Worm (Caenorhabditis elegans): ENCODE results near the gene C05C10.5.

The C05C10.5 gene

DNA sequence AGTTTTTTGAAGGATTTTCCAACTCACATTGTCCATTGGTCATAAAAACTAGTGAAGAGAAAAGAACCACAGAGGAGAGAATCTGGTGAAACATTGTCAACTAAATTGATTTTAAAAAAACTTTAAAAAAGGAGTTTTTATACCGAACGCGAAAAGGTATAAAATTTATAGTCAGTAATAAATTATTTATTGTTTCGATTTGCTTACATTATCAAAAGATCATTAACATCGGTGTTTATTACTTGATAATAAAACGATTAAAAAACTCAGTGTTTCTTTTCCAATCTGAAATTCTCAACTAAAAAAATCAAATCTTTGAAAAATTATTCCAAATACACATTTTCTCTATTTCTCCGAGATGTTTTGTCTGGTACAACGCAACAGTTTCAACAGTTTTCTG, 22.7 kb upstream of the C05C10.5 start, which contains the start of gene F26C11.4:
F26C11.4 (minus strand) TSS at position 101 of the 400 bp plus-strand sequence.
- TF ChIP-seq ceh-34 (tag; optimal IDR thresholded peaks at IDR 0.05), result no peak
- TF ChIP-seq ets-4 (tag; optimal IDR thresholded peaks at IDR 0.05), result no peak
- no peak for TF ChIP-seq hlh-8 (tag; optimal IDR thresholded peaks at IDR 0.05)
- no peak for TF ChIP-seq dve-1 (tag; optimal IDR thresholded peaks at IDR 0.05)
- TF ChIP-seq ztf-16 (tag; optimal IDR thresholded peaks at IDR 0.05), result no peak
- TF ChIP-seq sox-4 (tag; optimal IDR thresholded peaks at IDR 0.05), result no peak
- no peak for TF ChIP-seq unc-55 (GFP tag; optimal IDR thresholded peaks at IDR 0.05)
- no peak for TF ChIP-seq sdc-2 (tag; optimal IDR thresholded peaks at IDR 0.05)
- TF ChIP-seq lin-11 (tag; optimal IDR thresholded peaks at IDR 0.05), result no peak
- TF ChIP-seq ttx-3 (tag; optimal IDR thresholded peaks at IDR 0.05), result no peak

- no peak for TF ChIP-seq zip-5 (tag; optimal IDR thresholded peaks at IDR 0.05)
- TF ChIP-seq ceh-31 (tag; optimal IDR thresholded peaks at IDR 0.05), result no peak
- TF ChIP-seq ceh-9 (tag; optimal IDR thresholded peaks at IDR 0.05), result no peak
- no peak for TF ChIP-seq mec-3 (tag; optimal IDR thresholded peaks at IDR 0.05; ENCODE audit: borderline replicate concordance)
- no peak for TF ChIP-seq pha-4 (tag; optimal IDR thresholded peaks at IDR 0.05)
These were observed 20.9 kb upstream of the C05C10.5 start, which contains the start of gene C05C10.8 for ce11 chrII:9917904-9918303. Gene C05C10.8 (minus strand): TSS chrII:9918004.

DNA sequence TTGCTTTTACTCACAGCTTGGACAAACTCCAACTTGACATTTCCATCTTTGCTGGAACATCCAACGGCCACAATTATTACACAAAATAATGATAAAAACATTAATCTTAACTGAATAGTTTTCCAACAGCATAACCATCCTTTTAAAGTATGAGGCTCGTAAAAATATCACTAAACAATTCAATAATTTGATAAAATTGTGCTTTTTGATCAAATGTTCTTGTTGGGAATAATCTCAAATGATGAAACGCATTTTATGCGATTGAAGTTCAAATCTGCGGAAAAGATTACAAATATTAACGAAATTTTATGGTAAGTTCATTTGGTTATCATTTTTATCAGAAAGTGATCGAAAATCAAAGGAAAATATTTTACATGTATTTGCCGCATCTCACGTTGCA, 18.4 kb upstream of the C05C10.5 start, which contains the start of gene pho-10:
pho-10 (minus strand) TSS at position 101 of the 400 bp plus-strand sequence.
- TF ChIP-seq dmd-4 (tag; optimal IDR thresholded peaks at IDR 0.05; ENCODE audit: borderline replicate concordance), result no peak
- no peak for TF ChIP-seq hlh-15 (tag; optimal IDR thresholded peaks at IDR 0.05)
- no peak for TF ChIP-seq pha-2 (tag; optimal IDR thresholded peaks at IDR 0.05)
- TF ChIP-seq ceh-30 (tag; optimal IDR thresholded peaks at IDR 0.05), result no peak
- no peak for TF ChIP-seq ceh-48 (tag; optimal IDR thresholded peaks at IDR 0.05)
- TF ChIP-seq eyg-1 (tag; optimal IDR thresholded peaks at IDR 0.05), result no peak
- no peak for TF ChIP-seq pqm-1 (tag; optimal IDR thresholded peaks at IDR 0.05)
- no peak for TF ChIP-seq F13H6.1 (tag; optimal IDR thresholded peaks at IDR 0.05)
- TF ChIP-seq ets-4 (tag; optimal IDR thresholded peaks at IDR 0.05), result no peak
- no peak for TF ChIP-seq syd-9 (tag; optimal IDR thresholded peaks at IDR 0.05)
- TF ChIP-seq ceh-9 (tag; optimal IDR thresholded peaks at IDR 0.05), result no peak

- TF ChIP-seq nfya-1 (tag; optimal IDR thresholded peaks at IDR 0.05) (peak; percentile 7), ceh-14 (tag; optimal IDR thresholded peaks at IDR 0.05) (no peak)
These were observed 17.1 kb upstream of the C05C10.5 start, which contains the start of gene C05C10.2 for ce11 chrII:9921622-9922269. Gene C05C10.2 (plus strand): TSS chrII:9922219.

DNA sequence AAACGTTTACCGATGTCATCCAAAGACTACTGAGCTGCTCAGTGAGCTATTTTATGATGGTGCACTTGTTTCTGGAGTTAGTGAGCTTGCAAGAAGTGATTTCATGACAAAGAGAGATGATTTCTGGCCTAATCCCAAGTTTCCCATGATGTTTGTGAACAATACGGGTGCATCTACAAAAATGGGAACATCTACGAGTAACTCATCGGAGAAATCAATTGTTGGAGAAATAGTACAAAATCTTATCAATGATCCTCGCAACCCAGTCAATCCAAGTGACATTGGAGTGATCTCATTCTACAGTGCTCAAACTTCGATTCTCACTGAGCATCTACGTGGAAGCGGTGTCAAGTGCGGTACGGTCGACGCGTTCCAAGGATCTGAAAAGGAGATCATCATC, 10.4 kb upstream of the C05C10.5 start:
- TF ChIP-seq ztf-16 (tag; optimal IDR thresholded peaks at IDR 0.05), result no peak
- TF ChIP-seq fax-1 (tag; optimal IDR thresholded peaks at IDR 0.05), result no peak
- TF ChIP-seq Y22D7AL.16 (tag; optimal IDR thresholded peaks at IDR 0.05), result no peak
- no peak for TF ChIP-seq pag-3 (tag; optimal IDR thresholded peaks at IDR 0.05; ENCODE audit: borderline replicate concordance)
- TF ChIP-seq K09A11.1 (tag; optimal IDR thresholded peaks at IDR 0.05; ENCODE audit: insufficient read depth), result no peak
- TF ChIP-seq ceh-19 (GFP tag; optimal IDR thresholded peaks at IDR 0.05), result no peak

DNA sequence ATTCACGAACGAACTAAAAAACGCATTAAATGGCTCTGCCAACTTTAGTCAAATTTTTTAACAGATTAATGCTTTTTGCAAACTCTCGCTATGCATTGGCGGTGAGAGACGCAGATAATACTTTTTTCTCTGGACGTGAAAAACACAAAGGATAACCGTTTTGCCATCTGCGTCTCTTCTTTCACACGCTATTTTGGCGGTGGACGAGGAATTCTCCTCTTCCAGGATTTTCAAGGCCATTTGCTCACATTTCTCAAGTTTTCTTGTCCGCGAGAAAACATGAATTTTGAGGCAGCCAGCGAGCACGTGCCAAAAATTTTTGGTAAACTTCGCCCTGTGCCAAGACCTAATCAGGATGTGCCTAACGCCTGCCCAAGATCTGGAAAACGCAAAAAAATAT, 7.8 kb upstream of the C05C10.5 start:
- TF ChIP-seq ceh-24 (tag; optimal IDR thresholded peaks at IDR 0.05), result no peak
- TF ChIP-seq unc-86 (tag; optimal IDR thresholded peaks at IDR 0.05), result no peak
- no peak for TF ChIP-seq rnt-1 (tag; optimal IDR thresholded peaks at IDR 0.05)
- TF ChIP-seq ceh-31 (tag; optimal IDR thresholded peaks at IDR 0.05), result peak; percentile 67
- no peak for TF ChIP-seq ceh-22 (tag; optimal IDR thresholded peaks at IDR 0.05)
- no peak for TF ChIP-seq mec-3 (tag; optimal IDR thresholded peaks at IDR 0.05; ENCODE audit: borderline replicate concordance)
- TF ChIP-seq tbx-2 (tag; optimal IDR thresholded peaks at IDR 0.05), result peak; percentile 67
- no peak for TF ChIP-seq ttx-3 (tag; optimal IDR thresholded peaks at IDR 0.05)
- no peak for TF ChIP-seq F13H6.1 (tag; optimal IDR thresholded peaks at IDR 0.05)
- TF ChIP-seq C38D4.7 (GFP tag; optimal IDR thresholded peaks at IDR 0.05), result no peak
- no peak for TF ChIP-seq gmeb-2 (tag; optimal IDR thresholded peaks at IDR 0.05)
- TF ChIP-seq nhr-232 (tag; optimal IDR thresholded peaks at IDR 0.05), result no peak
- TF ChIP-seq npax-4 (tag; optimal IDR thresholded peaks at IDR 0.05), result no peak
- peak; percentile 36 for TF ChIP-seq ref-2 (tag; optimal IDR thresholded peaks at IDR 0.05)
- TF ChIP-seq ceh-18 (tag; optimal IDR thresholded peaks at IDR 0.05), result peak; percentile 4
- peak; percentile 27 for TF ChIP-seq tbx-7 (tag; optimal IDR thresholded peaks at IDR 0.05)
- no peak for TF ChIP-seq K02D7.2 (tag; optimal IDR thresholded peaks at IDR 0.05)
